Fruit fly (Drosophila melanogaster): ENCODE measurements around the gene CG15211.

CG15211 gene

DNA sequence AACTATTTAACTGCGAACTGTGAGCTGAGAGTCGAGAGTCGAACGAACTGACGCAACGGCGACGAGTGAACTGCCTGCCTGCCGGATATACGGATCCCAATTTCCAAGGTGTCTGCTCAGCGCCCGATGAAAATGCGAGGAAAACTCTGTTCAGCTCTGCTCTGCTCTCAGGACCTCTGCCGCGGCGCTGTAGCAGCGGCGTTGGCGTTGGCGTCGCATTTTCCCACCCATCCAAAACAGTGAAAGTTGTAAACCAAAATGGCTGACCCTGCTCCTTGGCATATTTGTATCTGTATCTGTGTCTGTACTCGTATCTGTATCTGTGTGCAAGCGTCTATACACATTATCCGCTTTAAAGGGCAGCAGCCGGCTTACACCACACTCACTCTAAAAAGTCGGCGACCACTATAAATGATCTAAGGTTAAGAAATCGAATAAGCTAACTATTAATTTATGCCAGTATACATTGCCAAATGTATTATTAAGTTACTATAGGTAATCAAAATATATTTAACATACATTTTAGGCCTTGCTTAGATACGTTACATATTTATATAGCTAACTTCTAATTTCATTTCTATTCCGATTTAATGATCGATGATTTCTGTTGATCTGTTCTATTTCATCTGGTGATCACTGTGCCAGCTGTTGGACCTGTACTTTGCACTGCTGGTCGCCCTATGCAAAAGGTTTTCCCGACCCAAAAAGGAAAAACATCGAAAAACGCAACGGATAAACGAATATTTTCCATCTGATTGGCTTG lies 50.5 kb downstream of the CG15211 start (continued):
- peak; percentile 89 for TF ChIP-seq gem (tag; optimal IDR thresholded peaks at IDR 0.05)
- TF ChIP-seq CG9609 (GFP tag; optimal IDR thresholded peaks at IDR 0.05) = peak; percentile 8
- TF ChIP-seq dmrt11E (tag; optimal IDR thresholded peaks at IDR 0.05) = peak; percentile 95
- TF ChIP-seq Chrac-16 (GFP tag; optimal IDR thresholded peaks at IDR 0.05) = peak; percentile 37
- TF ChIP-seq croc (GFP tag; conservative IDR thresholded peaks at IDR 0.05) = peak; percentile 68
- peak; percentile 34 for TF ChIP-seq CG17802 (tag; optimal IDR thresholded peaks at IDR 0.05)
- TF ChIP-seq CG17359 (tag; optimal IDR thresholded peaks at IDR 0.05) = peak; percentile 72
- TF ChIP-seq CG7372 (GFP tag; IDR thresholded peaks at IDR 0.05) = no peak
- TF ChIP-seq CG5180 (GFP tag; optimal IDR thresholded peaks at IDR 0.05) = peak; percentile 46
- peak; percentile 81 for TF ChIP-seq CG17829 (tag; optimal IDR thresholded peaks at IDR 0.05)
- peak; percentile 85 for TF ChIP-seq CG31441 (GFP tag; IDR thresholded peaks at IDR 0.05)
- TF ChIP-seq HLH3B (GFP tag; IDR thresholded peaks at IDR 0.05) = peak; percentile 51
- peak in 1 of 2 experiments; percentile 75 for TF ChIP-seq insv (GFP tag; optimal IDR thresholded peaks at IDR 0.05)
- TF ChIP-seq row (GFP tag; IDR thresholded peaks at IDR 0.05) = peak; percentile 76
- TF ChIP-seq salm (tag; optimal IDR thresholded peaks at IDR 0.05) = peak; percentile 40
- TF ChIP-seq CG1603 (tag; optimal IDR thresholded peaks at IDR 0.05) = peak; percentile 76
- peak; percentile 57 for TF ChIP-seq ATbp (GFP tag; optimal IDR thresholded peaks at IDR 0.05)
- TF ChIP-seq Abd-B (GFP tag; optimal IDR thresholded peaks at IDR 0.05) = no peak
- peak; percentile 66 for TF ChIP-seq CG12219 (GFP tag; optimal IDR thresholded peaks at IDR 0.05)
- no peak for TF ChIP-seq slou (GFP tag; optimal IDR thresholded peaks at IDR 0.05)
- peak; percentile 29; the same call in 1 of the 2 replicates for TF ChIP-seq CG10366 (GFP tag; IDR thresholded peaks at IDR 0.05)
- peak; percentile 34; the same call in 1 of the 3 replicates for TF ChIP-seq so (GFP tag; IDR thresholded peaks at IDR 0.05)
- peak; percentile 35 for TF ChIP-seq Mad (GFP tag; optimal IDR thresholded peaks at IDR 0.05)
- peak; percentile 47 for TF ChIP-seq HHEX (GFP tag; optimal IDR thresholded peaks at IDR 0.05)
- peak; percentile 45 for TF ChIP-seq CG1233 (GFP tag; optimal IDR thresholded peaks at IDR 0.05)
- peak; percentile 48 for TF ChIP-seq Fer3 (tag; optimal IDR thresholded peaks at IDR 0.05)
- no peak for TF ChIP-seq CG7963 (GFP tag; IDR thresholded peaks at IDR 0.05; ENCODE audit: partially characterized antibody)
- TF ChIP-seq CG14860 (GFP tag; IDR thresholded peaks at IDR 0.05; ENCODE audit: partially characterized antibody) = no peak
- peak; percentile 30 for TF ChIP-seq Max (GFP tag; optimal IDR thresholded peaks at IDR 0.05)
- peak; percentile 25 for TF ChIP-seq CG18764 (GFP tag; optimal IDR thresholded peaks at IDR 0.05)
- TF ChIP-seq sens (GFP tag) = peak; percentile 95
- peak; percentile 52 for TF ChIP-seq wor (GFP tag; IDR thresholded peaks at IDR 0.05)
- peak; percentile 85 for TF ChIP-seq fd96Cb (tag; optimal IDR thresholded peaks at IDR 0.05)
- no peak for TF ChIP-seq CkIIα-i1 (GFP tag; IDR thresholded peaks at IDR 0.05)
- TF ChIP-seq CG9215 (GFP tag; IDR thresholded peaks at IDR 0.05) = peak; percentile 34; the same call in 1 of the 2 replicates
- peak; percentile 72 for TF ChIP-seq CG17328 (GFP tag; IDR thresholded peaks at IDR 0.05)
- TF ChIP-seq CG9727 (GFP tag; optimal IDR thresholded peaks at IDR 0.05) = peak; percentile 90
- peak; percentile 66 for TF ChIP-seq Blimp-1 (GFP tag; optimal IDR thresholded peaks at IDR 0.05)
- TF ChIP-seq Usf (GFP tag; optimal IDR thresholded peaks at IDR 0.05) = peak; percentile 44
- TF ChIP-seq CG16863 (GFP tag; optimal IDR thresholded peaks at IDR 0.05) = peak; percentile 36
- peak; percentile 61 for TF ChIP-seq trem (tag; optimal IDR thresholded peaks at IDR 0.05)
- TF ChIP-seq CG9932 (GFP tag; IDR thresholded peaks at IDR 0.05) = 0 out of 2 replicates have a peak, but pooled peaks have one; percentile 9
- TF ChIP-seq CG13296 (GFP tag; optimal IDR thresholded peaks at IDR 0.05) = peak; percentile 63
- 0 out of 3 replicates have a peak, but pooled peaks have one; percentile 30 for TF ChIP-seq CG11093 (GFP tag; IDR thresholded peaks at IDR 0.05)
- TF ChIP-seq sqz (GFP tag; optimal IDR thresholded peaks at IDR 0.05) = peak; percentile 58
- TF ChIP-seq stwl (tag; optimal IDR thresholded peaks at IDR 0.05) = peak; percentile 17
- peak; percentile 0 for TF ChIP-seq ems (GFP tag; optimal IDR thresholded peaks at IDR 0.05)
- TF ChIP-seq Dek (tag; optimal IDR thresholded peaks at IDR 0.05) = peak; percentile 51
